Worm (Caenorhabditis elegans) whole organism, mixed stage, embryonic: Measurements from ENCODE around the gene cyp-33C8.

Source experiments
- ceh-39 ChIP-seq: fragments of 150-350 bp; optimal IDR thresholded peaks from 2 replicates; lab custom pipeline; 2014; ENCODE audit warnings: missing biosample characterization, missing genetic modification characterization
- elt-1 ChIP-seq: sonication (generic microtip); optimal IDR thresholded peaks from 2 replicates; lab custom pipeline; 2017; ENCODE audit warnings: missing genetic modification characterization, mild to moderate bottlenecking, missing compliant biosample characterization, antibody characterized with exemption, moderate library complexity, borderline replicate concordance; ENCODE audit not compliant: insufficient read depth
- elt-3 ChIP-seq: fragments of 150-350 bp; optimal IDR thresholded peaks from 2 replicates; lab custom pipeline; 2014; ENCODE audit warnings: missing biosample characterization, missing genetic modification characterization
- nhr-76 ChIP-seq: sonication (generic microtip); optimal IDR thresholded peaks from 2 replicates; lab custom pipeline; 2017; ENCODE audit warnings: missing biosample characterization, missing genetic modification characterization
- pha-4 ChIP-seq: fragments of 150-350 bp; optimal IDR thresholded peaks from 2 replicates; lab custom pipeline; 2018; ENCODE audit warnings: missing biosample characterization, missing genetic modification reagents, missing genetic modification characterization

DNA sequence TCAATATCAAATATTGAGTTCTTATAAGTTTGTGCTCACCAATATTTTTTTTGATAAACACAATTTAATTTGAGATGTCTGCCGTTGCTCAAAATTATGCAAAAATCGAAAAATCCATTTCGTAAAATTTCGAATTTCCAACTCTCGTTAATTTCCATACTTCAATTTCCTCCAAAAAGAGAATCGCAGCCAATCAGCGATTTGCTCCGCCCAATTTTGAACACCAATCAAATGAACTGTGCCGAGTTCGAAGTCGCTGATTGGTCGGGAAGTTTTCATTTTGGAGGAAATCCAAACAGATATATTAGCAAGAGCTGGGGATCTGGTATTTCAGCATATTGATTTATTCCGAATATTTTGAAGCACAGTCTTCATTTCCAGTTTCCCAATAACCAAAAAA, 4.5 kb upstream of the cyp-33C8 start:
- no peak for TF ChIP-seq ceh-39
- no peak for TF ChIP-seq elt-1 (tag; lab: Kevin White, UChicago)
- no peak for TF ChIP-seq pha-4 (tag; lab: Kevin White, UChicago)
- no peak for TF ChIP-seq nhr-76 (tag; lab: Kevin White, UChicago)
- TF ChIP-seq elt-3 (tag; lab: Kevin White, UChicago): no peak
